Fruit fly (Drosophila melanogaster): Measurements from ENCODE around the gene BigH1.

The BigH1 gene

DNA sequence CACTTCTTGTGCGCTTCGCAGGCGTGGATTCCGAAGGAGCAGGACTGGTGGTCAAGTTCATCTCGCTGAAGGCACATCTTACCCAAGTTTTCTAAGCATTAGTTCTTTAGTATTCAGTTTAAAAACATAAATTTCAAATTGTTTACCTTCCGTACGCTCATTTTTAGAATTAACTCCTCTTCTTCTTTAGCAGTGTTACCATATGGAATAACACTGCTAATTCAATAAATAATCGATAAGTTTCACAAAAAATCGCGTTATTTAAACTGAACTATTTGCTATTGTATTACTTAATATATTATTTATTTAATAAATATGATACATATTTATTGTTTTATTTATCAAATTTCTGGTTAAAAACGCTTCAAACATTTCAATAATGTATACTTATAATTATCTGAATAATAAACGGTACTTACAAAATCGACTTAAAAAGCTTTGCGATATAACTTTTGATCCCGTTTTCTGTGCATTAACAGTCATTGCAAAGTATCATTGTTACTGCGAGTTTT is at the start of gene BigH1, which contains the start of gene Rad17:
TSS of gene BigH1 (plus strand) at position 462 of the 512 bp plus-strand sequence.
TSS of gene Rad17 (minus strand) at position 209 of the 512 bp plus-strand sequence.
- TF ChIP-seq CG42726 (GFP tag; IDR thresholded peaks at IDR 0.05; ENCODE audit: partially characterized antibody) (no peak), CG10431 (GFP tag; optimal IDR thresholded peaks at IDR 0.05) (no peak), lmd (GFP tag; IDR thresholded peaks at IDR 0.05) (no peak), Gsc (GFP tag; IDR thresholded peaks at IDR 0.05) (no peak), CG3995 (GFP tag; optimal IDR thresholded peaks at IDR 0.05) (no peak), CG13296 (GFP tag; optimal IDR thresholded peaks at IDR 0.05) (no peak), Scr (GFP tag; IDR thresholded peaks at IDR 0.05; ENCODE audit: partially characterized antibody) (peak; percentile 38), CG7987 (GFP tag; optimal IDR thresholded peaks at IDR 0.05) (no peak), Hmx (GFP tag; optimal IDR thresholded peaks at IDR 0.05) (no peak), trem (tag; optimal IDR thresholded peaks at IDR 0.05) (peak; percentile 38), hb (GFP tag; IDR thresholded peaks at IDR 0.05; ENCODE audit: partially characterized antibody) (no peak), ftz-f1 (GFP tag; optimal IDR thresholded peaks at IDR 0.05) (no peak), CG7786 (GFP tag; optimal IDR thresholded peaks at IDR 0.05) (no peak), YL-1 (GFP tag; optimal IDR thresholded peaks at IDR 0.05) (no peak), lbe (GFP tag; optimal IDR thresholded peaks at IDR 0.05) (no peak), CG14710 (tag; optimal IDR thresholded peaks at IDR 0.05) (peak; percentile 99), Dp (GFP tag; optimal IDR thresholded peaks at IDR 0.05) (peak; percentile 54), HHEX (GFP tag; optimal IDR thresholded peaks at IDR 0.05) (no peak), CG32772 (GFP tag; IDR thresholded peaks at IDR 0.05) (no peak), Pdp1 (GFP tag; optimal IDR thresholded peaks at IDR 0.05) (no peak), croc (GFP tag; conservative IDR thresholded peaks at IDR 0.05) (no peak), br (optimal IDR thresholded peaks at IDR 0.05) (no peak), knrl (GFP tag; IDR thresholded peaks at IDR 0.05; ENCODE audit: partially characterized antibody) (no peak), slbo (GFP tag; IDR thresholded peaks at IDR 0.05) (no peak), NfI (GFP tag; optimal IDR thresholded peaks at IDR 0.05) (no peak), CG1233 (GFP tag; optimal IDR thresholded peaks at IDR 0.05) (no peak), Nf-YA (GFP tag; IDR thresholded peaks at IDR 0.05) (no peak), Doc3 (GFP tag; IDR thresholded peaks at IDR 0.05; ENCODE audit: partially characterized antibody) (0 out of 3 replicates have a peak, but pooled peaks have one; percentile 13), PHDP (tag; optimal IDR thresholded peaks at IDR 0.05) (no peak), tap (tag; optimal IDR thresholded peaks at IDR 0.05) (no peak), CG9797 (GFP tag; optimal IDR thresholded peaks at IDR 0.05) (peak; percentile 31), tna (GFP tag; IDR thresholded peaks at IDR 0.05; ENCODE audit: partially characterized antibody) (no peak), gfzf (GFP tag; optimal IDR thresholded peaks at IDR 0.05) (peak; percentile 45), stwl (tag; optimal IDR thresholded peaks at IDR 0.05) (peak; percentile 76), E2f2 (GFP tag; IDR thresholded peaks at IDR 0.05) (peak; percentile 64), CG4617 (GFP tag; optimal IDR thresholded peaks at IDR 0.05; ENCODE audit: borderline replicate concordance) (peak; percentile 25), fd64A (GFP tag; optimal IDR thresholded peaks at IDR 0.05) (no peak), CG10267 (tag; optimal IDR thresholded peaks at IDR 0.05) (peak; percentile 28), CG17612 (GFP tag; IDR thresholded peaks at IDR 0.05) (no peak), Atf6 (GFP tag; IDR thresholded peaks at IDR 0.05) (no peak), CG34224 (GFP tag; IDR thresholded peaks at IDR 0.05; ENCODE audit: partially characterized antibody) (0 out of 3 replicates have a peak, but pooled peaks have one; percentile 28), Dref (GFP tag; IDR thresholded peaks at IDR 0.05) (peak; percentile 61), H15 (GFP tag; IDR thresholded peaks at IDR 0.05) (no peak), grn (GFP tag; optimal IDR thresholded peaks at IDR 0.05) (no peak), CG34376 (GFP tag; optimal IDR thresholded peaks at IDR 0.05) (no peak), Dll (GFP tag; IDR thresholded peaks at IDR 0.05; ENCODE audit: partially characterized antibody) (peak; percentile 49; the same call in 1 of the 4 replicates), Sry-δ (GFP tag; optimal IDR thresholded peaks at IDR 0.05) (peak; percentile 4), sd (tag; optimal IDR thresholded peaks at IDR 0.05) (no peak), sob (GFP tag; IDR thresholded peaks at IDR 0.05) (no peak), pb (GFP tag; optimal IDR thresholded peaks at IDR 0.05) (no peak)

Data from whole organism, embryonic.